Fruit fly (Drosophila melanogaster) whole organism, prepupa: Measurements from ENCODE around the gene CG9705.

Source experiments
- Blimp-1 ChIP-seq: fragments of 200-800 bp; sonication (Bioruptor generic); optimal IDR thresholded peaks from 3 replicates; lab custom pipeline; 2017; ENCODE audit warnings: missing biosample characterization, missing genetic modification characterization, mild to moderate bottlenecking, moderate library complexity, missing genetic modification reagents
- CG10631 ChIP-seq: fragments of 200-800 bp; sonication (Bioruptor generic); optimal IDR thresholded peaks from 2 replicates; lab custom pipeline; 2016; ENCODE audit warnings: missing biosample characterization, missing genetic modification characterization
- CG10669 ChIP-seq: fragments of 200-800 bp; sonication (Bioruptor generic); optimal IDR thresholded peaks from 3 replicates; lab custom pipeline; 2018; ENCODE audit warnings: missing biosample characterization, mild to moderate bottlenecking, missing genetic modification characterization, moderate library complexity
- CG11762 ChIP-seq: fragments of 200-800 bp; sonication (Bioruptor generic); optimal IDR thresholded peaks from 3 replicates; lab custom pipeline; 2016; ENCODE audit warnings: missing biosample characterization, missing genetic modification characterization; ENCODE audit not compliant: insufficient read depth
- CG15336 ChIP-seq: fragments of 200-800 bp; sonication (Bioruptor generic); IDR thresholded peaks from 2 replicates; pipeline ENCODE4 v1.3.6; 2022; ENCODE audit warnings: missing biosample characterization, missing genetic modification characterization
- CG1621 ChIP-seq: fragments of 200-800 bp; sonication (Bioruptor generic); optimal IDR thresholded peaks from 3 replicates; lab custom pipeline; 2018; ENCODE audit warnings: missing biosample characterization, mild to moderate bottlenecking, missing genetic modification characterization
- CG16779 ChIP-seq: fragments of 200-800 bp; sonication (Bioruptor generic); optimal IDR thresholded peaks from 3 replicates; lab custom pipeline; 2017; ENCODE audit warnings: missing biosample characterization, mild to moderate bottlenecking, missing genetic modification characterization
- CG3032 ChIP-seq: fragments of 200-800 bp; optimal IDR thresholded peaks from 2 replicates; lab custom pipeline; 2019; ENCODE audit warnings: missing biosample characterization, mild to moderate bottlenecking, missing genetic modification characterization, moderate library complexity
- CG32006 ChIP-seq: fragments of 200-800 bp; sonication (Bioruptor generic); optimal IDR thresholded peaks from 3 replicates; lab custom pipeline; 2017; ENCODE audit warnings: missing biosample characterization, mild to moderate bottlenecking, missing genetic modification characterization
- CG34406 ChIP-seq: fragments of 200-800 bp; sonication (Bioruptor generic); optimal IDR thresholded peaks from 3 replicates; lab custom pipeline; 2016; ENCODE audit warnings: missing biosample characterization, missing genetic modification characterization
- CG3919 ChIP-seq: fragments of 200-800 bp; sonication (Bioruptor generic); optimal IDR thresholded peaks from 3 replicates; lab custom pipeline; 2016; ENCODE audit warnings: missing biosample characterization, missing genetic modification characterization
- CG4318 ChIP-seq: fragments of 200-800 bp; sonication (Bioruptor generic); optimal IDR thresholded peaks from 3 replicates; lab custom pipeline; 2017; ENCODE audit warnings: missing biosample characterization, mild to moderate bottlenecking, missing genetic modification characterization
- CG6163 ChIP-seq: fragments of 200-800 bp; sonication (Bioruptor generic); IDR thresholded peaks from 3 replicates; pipeline ENCODE4 v1.3.6; 2022; ENCODE audit warnings: missing biosample characterization, missing genetic modification characterization
- CG6276 ChIP-seq: fragments of 200-800 bp; sonication (Bioruptor generic); optimal IDR thresholded peaks from 2 replicates; lab custom pipeline; 2017; ENCODE audit warnings: missing biosample characterization, mild to moderate bottlenecking, missing genetic modification characterization
- CG6792 ChIP-seq: fragments of 200-800 bp; sonication (Bioruptor generic); optimal IDR thresholded peaks from 3 replicates; lab custom pipeline; 2016; ENCODE audit warnings: missing biosample characterization, missing genetic modification characterization
- CG6808 ChIP-seq: fragments of 200-800 bp; sonication (Bioruptor generic); optimal IDR thresholded peaks from 3 replicates; lab custom pipeline; 2017; ENCODE audit warnings: missing biosample characterization, missing genetic modification characterization, mild to moderate bottlenecking, moderate library complexity, missing genetic modification reagents
- CG6854 ChIP-seq: fragments of 200-800 bp; sonication (Bioruptor generic); optimal IDR thresholded peaks from 2 replicates; lab custom pipeline; 2017; ENCODE audit warnings: missing biosample characterization, mild to moderate bottlenecking, missing genetic modification characterization
- CG7368 ChIP-seq: fragments of 200-800 bp; sonication (Bioruptor generic); optimal IDR thresholded peaks from 3 replicates; lab custom pipeline; 2016; ENCODE audit warnings: missing biosample characterization, missing genetic modification characterization
- CG8119 ChIP-seq: fragments of 200-800 bp; sonication (Bioruptor generic); IDR thresholded peaks from 3 replicates; pipeline ENCODE4 v1.3.6; 2022; ENCODE audit warnings: missing biosample characterization, missing genetic modification characterization
- CG8632 ChIP-seq: fragments of 200-800 bp; sonication (Bioruptor generic); optimal IDR thresholded peaks from 3 replicates; lab custom pipeline; 2016; ENCODE audit warnings: missing biosample characterization, missing genetic modification characterization
- CG9139 ChIP-seq: fragments of 200-800 bp; sonication (Bioruptor generic); optimal IDR thresholded peaks from 3 replicates; lab custom pipeline; 2017; ENCODE audit warnings: missing biosample characterization, mild to moderate bottlenecking, missing genetic modification characterization
- Eip75B ChIP-seq: fragments of 200-800 bp; sonication (Bioruptor generic); optimal IDR thresholded peaks from 3 replicates; lab custom pipeline; 2016; ENCODE audit warnings: missing biosample characterization, missing genetic modification characterization
- Eip78C ChIP-seq: fragments of 200-800 bp; sonication (Bioruptor generic); peaks from one replicate; lab custom pipeline; 2016; ENCODE audit warnings: missing biosample characterization, missing genetic modification characterization
- Ets96B ChIP-seq: fragments of 200-800 bp; optimal IDR thresholded peaks from 2 replicates; lab custom pipeline; 2019; ENCODE audit warnings: missing biosample characterization, mild to moderate bottlenecking, missing genetic modification characterization, moderate library complexity
- Gug ChIP-seq: fragments of 200-800 bp; sonication (Bioruptor generic); IDR thresholded peaks from 2 replicates; pipeline ENCODE4 v1.3.6; 2022; ENCODE audit warnings: missing biosample characterization, missing genetic modification characterization
- Hr4 ChIP-seq: fragments of 200-800 bp; sonication (Bioruptor generic); optimal IDR thresholded peaks from 3 replicates; lab custom pipeline; 2016; ENCODE audit warnings: missing biosample characterization, missing genetic modification characterization
- Lpt ChIP-seq: fragments of 200-800 bp; sonication (Bioruptor generic); optimal IDR thresholded peaks from 3 replicates; lab custom pipeline; 2016; ENCODE audit warnings: missing biosample characterization, missing genetic modification characterization
- Met ChIP-seq: fragments of 200-800 bp; sonication (Bioruptor generic); optimal IDR thresholded peaks from 3 replicates; lab custom pipeline; 2016; ENCODE audit warnings: missing biosample characterization, missing genetic modification characterization
- OdsH ChIP-seq: fragments of 200-800 bp; sonication (Bioruptor generic); optimal IDR thresholded peaks from 3 replicates; lab custom pipeline; 2016; ENCODE audit warnings: missing biosample characterization, missing genetic modification characterization
- Smox ChIP-seq: fragments of 200-800 bp; sonication (Bioruptor generic); optimal IDR thresholded peaks from 3 replicates; lab custom pipeline; 2016; ENCODE audit warnings: missing biosample characterization, missing genetic modification characterization
- Sox102F ChIP-seq: fragments of 200-800 bp; sonication (Bioruptor generic); optimal IDR thresholded peaks from 2 replicates; lab custom pipeline; 2016; ENCODE audit warnings: missing biosample characterization, mild to moderate bottlenecking, missing genetic modification characterization
- Sox14 ChIP-seq: fragments of 200-800 bp; sonication (Bioruptor generic); optimal IDR thresholded peaks from 3 replicates; lab custom pipeline; 2016; ENCODE audit warnings: missing biosample characterization, missing genetic modification characterization
- Sox15 ChIP-seq: fragments of 200-800 bp; sonication (Bioruptor generic); optimal IDR thresholded peaks from 3 replicates; lab custom pipeline; 2016; ENCODE audit warnings: missing biosample characterization, missing genetic modification characterization
- achi ChIP-seq: fragments of 200-800 bp; sonication (Bioruptor generic); optimal IDR thresholded peaks from 3 replicates; lab custom pipeline; 2016; ENCODE audit warnings: missing biosample characterization, missing genetic modification characterization
- acj6 ChIP-seq: fragments of 200-800 bp; sonication (Bioruptor generic); optimal IDR thresholded peaks from 3 replicates; lab custom pipeline; 2016; ENCODE audit warnings: missing biosample characterization, missing genetic modification characterization
- cyc ChIP-seq: fragments of 200-800 bp; sonication (Bioruptor generic); optimal IDR thresholded peaks from 3 replicates; lab custom pipeline; 2016; ENCODE audit warnings: missing biosample characterization, missing genetic modification characterization
- dac ChIP-seq: fragments of 200-800 bp; sonication (Bioruptor generic); optimal IDR thresholded peaks from 2 replicates; lab custom pipeline; 2017; ENCODE audit warnings: missing biosample characterization, mild to moderate bottlenecking, missing genetic modification characterization
- dsx ChIP-seq: fragments of 200-800 bp; optimal IDR thresholded peaks from 3 replicates; lab custom pipeline; 2019; ENCODE audit warnings: missing biosample characterization, mild to moderate bottlenecking, missing genetic modification characterization, moderate library complexity; ENCODE audit not compliant: poor library complexity, severe bottlenecking
- esn ChIP-seq: fragments of 200-800 bp; sonication (Bioruptor generic); optimal IDR thresholded peaks from 2 replicates; lab custom pipeline; 2016; ENCODE audit warnings: missing biosample characterization, mild to moderate bottlenecking, missing genetic modification characterization, moderate library complexity
- fd59A ChIP-seq: fragments of 200-800 bp; sonication (Bioruptor generic); optimal IDR thresholded peaks from 2 replicates; lab custom pipeline; 2017; ENCODE audit warnings: missing biosample characterization, mild to moderate bottlenecking, missing genetic modification characterization, missing genetic modification reagents
- fkh ChIP-seq: fragments of 200-800 bp; sonication (Bioruptor generic); optimal IDR thresholded peaks from 3 replicates; lab custom pipeline; 2017; ENCODE audit warnings: missing biosample characterization, mild to moderate bottlenecking, missing genetic modification characterization, moderate library complexity
- net ChIP-seq: fragments of 200-800 bp; sonication (Bioruptor generic); optimal IDR thresholded peaks from 3 replicates; lab custom pipeline; 2016; ENCODE audit warnings: missing biosample characterization, missing genetic modification characterization
- pdm3 ChIP-seq: fragments of 200-800 bp; sonication (Bioruptor generic); optimal IDR thresholded peaks from 3 replicates; lab custom pipeline; 2016; ENCODE audit warnings: missing biosample characterization, missing genetic modification characterization
- salr ChIP-seq, 2 experiments: fragments of 200-800 bp; sonication (Bioruptor generic); optimal IDR thresholded peaks; 3 replicates each; lab custom pipeline; 2016 to 2018; ENCODE audit warnings: missing biosample characterization in 2 of 2, missing genetic modification characterization in 2 of 2, mild to moderate bottlenecking in 1 of 2
- spab ChIP-seq: fragments of 200-800 bp; sonication (Bioruptor generic); optimal IDR thresholded peaks from 2 replicates; lab custom pipeline; 2017; ENCODE audit warnings: missing biosample characterization, mild to moderate bottlenecking, missing genetic modification characterization, missing genetic modification reagents
- ss ChIP-seq, 2 experiments: fragments of 200-800 bp; sonication (Bioruptor generic); optimal IDR thresholded peaks; 2 replicates in 1 of 2; 3 replicates in 1 of 2; lab custom pipeline; 2017 to 2018; ENCODE audit warnings: mild to moderate bottlenecking in 2 of 2, missing biosample characterization in 2 of 2, missing genetic modification characterization in 2 of 2, moderate library complexity in 1 of 2
- svp ChIP-seq: fragments of 200-800 bp; sonication (Bioruptor generic); peaks from one replicate; lab custom pipeline; 2016; ENCODE audit warnings: missing biosample characterization, missing genetic modification characterization
- topi ChIP-seq: fragments of 200-800 bp; sonication (Bioruptor generic); optimal IDR thresholded peaks from 3 replicates; lab custom pipeline; 2016; ENCODE audit warnings: missing biosample characterization, missing genetic modification characterization
- vri ChIP-seq: fragments of 200-800 bp; sonication (Bioruptor generic); optimal IDR thresholded peaks from 3 replicates; lab custom pipeline; 2016; ENCODE audit warnings: missing biosample characterization, mild to moderate bottlenecking, missing genetic modification characterization

The CG9705 gene

dm6 chr3L:16762203-16762997, 17.5 kb upstream of the CG9705 start:
- TF ChIP-seq CG6163 (peak; percentile 70; the same call in 2 of the 3 replicates), svp (peak; percentile 71), CG11762 (peak; percentile 23), Sox15 (GFP tag; lab: Kevin White, UChicago) (no peak), net (GFP tag; lab: Kevin White, UChicago) (peak; percentile 58), Sox102F (GFP tag; lab: Kevin White, UChicago) (peak; percentile 33), CG3032 (tag; lab: Kevin White, UChicago) (peak; percentile 62), CG6792 (GFP tag; lab: Kevin White, UChicago) (peak; percentile 52), topi (no peak), ss (GFP tag; optimal IDR thresholded peaks at IDR 0.05; lab: Kevin White, UChicago) (peak; percentile 43 to 74), Gug (no peak), acj6 (GFP tag; lab: Kevin White, UChicago) (peak; percentile 71), CG16779 (peak; percentile 14), Eip78C (GFP tag; lab: Kevin White, UChicago) (peak; percentile 92), fkh (no peak), CG15336 (GFP tag; lab: Robert Waterston, UW) (peak; percentile 76), CG32006 (GFP tag; lab: Kevin White, UChicago) (peak; percentile 72), CG3919 (GFP tag; lab: Kevin White, UChicago) (peak; percentile 43), Smox (peak; percentile 46), Sox14 (GFP tag; lab: Kevin White, UChicago) (peak; percentile 57), vri (GFP tag; lab: Kevin White, UChicago) (no peak), CG6276 (GFP tag; lab: Kevin White, UChicago) (peak; percentile 29), esn (GFP tag; lab: Kevin White, UChicago) (peak; percentile 43), CG9139 (GFP tag; lab: Kevin White, UChicago) (no peak), Hr4 (GFP tag; lab: Kevin White, UChicago) (peak; percentile 58), CG7368 (GFP tag; lab: Kevin White, UChicago) (peak; percentile 33), Blimp-1 (GFP tag; lab: Kevin White, UChicago) (no peak), pdm3 (GFP tag; lab: Kevin White, UChicago) (peak; percentile 69), OdsH (GFP tag; lab: Kevin White, UChicago) (peak; percentile 67), Ets96B (tag; lab: Kevin White, UChicago) (peak; percentile 79), cyc (GFP tag; lab: Kevin White, UChicago) (no peak), Met (GFP tag; lab: Kevin White, UChicago) (peak; percentile 47), CG8119 (GFP tag; lab: Robert Waterston, UW) (peak; percentile 88), achi (GFP tag; lab: Kevin White, UChicago) (peak; percentile 79), CG10669 (GFP tag; lab: Kevin White, UChicago) (peak; percentile 56), spab (peak; percentile 56), CG10631 (GFP tag; lab: Kevin White, UChicago) (peak; percentile 71), CG1621 (peak; percentile 58), Eip75B (GFP tag; lab: Kevin White, UChicago) (peak; percentile 48), CG6808 (GFP tag; lab: Kevin White, UChicago) (peak; percentile 65), salr (GFP tag; optimal IDR thresholded peaks at IDR 0.05; lab: Kevin White, UChicago) (peak; percentile 49 to 71), dsx (GFP tag; lab: Kevin White, UChicago) (peak; percentile 69), CG34406 (GFP tag; lab: Kevin White, UChicago) (peak; percentile 58), CG4318 (GFP tag; lab: Kevin White, UChicago) (peak; percentile 45), Lpt (GFP tag; lab: Kevin White, UChicago) (no peak), fd59A (GFP tag; lab: Kevin White, UChicago) (peak; percentile 55), dac (no peak), CG8632 (GFP tag; lab: Kevin White, UChicago) (peak; percentile 64), CG6854 (GFP tag; lab: Kevin White, UChicago) (no peak)
